Fruit fly (Drosophila melanogaster) whole organism: ENCODE measurements around the gene CG14312.

Experiments
- CG8478 ChIP-seq: fragments of >200 bp; optimal IDR thresholded peaks from 2 replicates; lab custom pipeline; 2018; ENCODE audit warnings: inconsistent platforms
- Dll ChIP-seq: fragments of >200 bp; optimal IDR thresholded peaks from 2 replicates; lab custom pipeline; 2017
- EcR ChIP-seq, 2 experiments: fragments of >200 bp; optimal IDR thresholded peaks; 2 replicates each; lab custom pipeline; 2017; ENCODE audit warnings: missing biosample characterization in 2 of 2, missing genetic modification characterization in 2 of 2, missing genetic modification reagents in 2 of 2
- pan ChIP-seq: fragments of >200 bp; optimal IDR thresholded peaks from 2 replicates; lab custom pipeline; 2017
- psq ChIP-seq: fragments of >200 bp; optimal IDR thresholded peaks from 2 replicates; lab custom pipeline; 2017
- usp ChIP-seq: fragments of >200 bp; optimal IDR thresholded peaks from 2 replicates; lab custom pipeline; 2017; ENCODE audit warnings: missing biosample characterization, missing genetic modification characterization, mixed read lengths

Gene CG14312

DNA sequence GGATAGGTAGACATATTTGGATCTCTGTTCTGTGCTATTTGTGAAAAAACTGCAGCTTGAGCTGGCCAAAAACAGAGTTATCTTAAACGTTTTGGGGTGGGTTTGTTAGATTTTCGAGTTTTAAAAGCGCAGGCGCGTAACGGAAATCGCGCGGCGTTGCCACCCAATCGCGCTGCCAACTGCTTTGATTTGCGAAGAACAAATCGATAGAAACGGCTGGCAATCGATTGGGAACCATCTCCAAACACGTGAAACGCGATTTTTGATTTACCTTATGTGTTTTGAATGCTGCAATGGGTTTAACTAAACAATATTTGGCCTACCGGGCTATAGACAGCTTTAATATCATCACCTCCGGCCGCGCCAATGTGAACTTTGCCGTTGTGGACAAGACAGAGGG, at the start of gene CG14312, which contains the start of gene CG8064:
TSS of gene CG14312 (minus strand) at position 88 of the 400 bp plus-strand sequence.
TSS of gene CG8064 (plus strand) at position 220 of the 400 bp plus-strand sequence.
- TF ChIP-seq psq (no peak), pan (no peak), Dll (no peak), usp (GFP tag; lab: Kevin White, UChicago) (no peak), CG8478 (lab: Kevin White, UChicago) (no peak), EcR (GFP tag; optimal IDR thresholded peaks at IDR 0.05; lab: Kevin White, UChicago) (no peak)

DNA sequence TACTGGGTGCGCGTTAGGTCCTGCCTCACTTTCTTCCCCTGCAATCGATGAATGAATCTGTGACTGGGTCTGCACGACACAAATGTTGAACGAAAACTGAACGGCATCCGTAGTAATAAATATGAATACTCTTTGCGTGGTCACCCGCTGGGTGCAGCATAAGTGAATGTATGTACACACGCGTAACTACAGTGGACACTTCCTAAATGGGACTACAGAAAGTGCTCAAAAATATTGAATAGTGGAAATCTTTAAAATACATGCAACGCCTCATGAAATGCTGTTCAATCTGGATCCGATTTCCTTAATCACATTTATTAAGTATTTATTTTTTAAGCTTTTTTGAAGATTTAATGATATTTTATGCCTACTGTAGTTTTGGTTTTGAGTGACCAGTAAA, 45.5 kb upstream of the CG14312 start, which contains the start of gene naz:
TSS of gene naz (minus strand) at position 101 of the 400 bp plus-strand sequence.
- TF ChIP-seq usp (GFP tag; lab: Kevin White, UChicago): no peak
- no peak for TF ChIP-seq pan
- no peak for TF ChIP-seq EcR (GFP tag; optimal IDR thresholded peaks at IDR 0.05; lab: Kevin White, UChicago)
- no peak for TF ChIP-seq CG8478 (lab: Kevin White, UChicago)
- TF ChIP-seq psq: no peak
- TF ChIP-seq Dll: no peak

dm6 chr3R:18314824-18315690, 31.7 kb upstream of the CG14312 start:
- TF ChIP-seq usp (GFP tag; lab: Kevin White, UChicago) (no peak), pan (no peak), Dll (no peak), EcR (GFP tag; optimal IDR thresholded peaks at IDR 0.05; lab: Kevin White, UChicago) (no peak), CG8478 (lab: Kevin White, UChicago) (no peak), psq (no peak)

DNA sequence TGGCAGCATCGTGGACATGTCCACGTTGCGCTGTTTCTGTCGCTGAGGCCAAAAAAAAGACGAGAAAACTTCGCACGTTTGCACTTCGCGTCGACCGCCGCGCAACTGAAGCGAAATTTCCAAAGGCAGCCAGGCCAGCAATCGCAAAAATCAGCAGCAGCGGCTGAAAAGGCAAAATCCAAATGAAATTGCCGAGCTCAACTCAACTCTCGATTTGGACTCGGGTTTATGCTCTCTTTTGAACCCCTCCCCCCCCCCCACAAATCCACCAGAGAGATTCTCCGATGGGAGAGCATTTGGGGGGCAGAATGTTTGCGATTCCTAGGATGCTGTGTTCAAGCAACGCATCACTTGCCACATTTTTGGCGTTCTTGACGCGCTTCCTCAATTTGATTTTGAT, 31.0 kb upstream of the CG14312 start, which contains the start of gene PKD:
TSS of gene PKD (minus strand) at position 88 of the 400 bp plus-strand sequence.
- TF ChIP-seq Dll: peak; percentile 43
- TF ChIP-seq psq: no peak

DNA sequence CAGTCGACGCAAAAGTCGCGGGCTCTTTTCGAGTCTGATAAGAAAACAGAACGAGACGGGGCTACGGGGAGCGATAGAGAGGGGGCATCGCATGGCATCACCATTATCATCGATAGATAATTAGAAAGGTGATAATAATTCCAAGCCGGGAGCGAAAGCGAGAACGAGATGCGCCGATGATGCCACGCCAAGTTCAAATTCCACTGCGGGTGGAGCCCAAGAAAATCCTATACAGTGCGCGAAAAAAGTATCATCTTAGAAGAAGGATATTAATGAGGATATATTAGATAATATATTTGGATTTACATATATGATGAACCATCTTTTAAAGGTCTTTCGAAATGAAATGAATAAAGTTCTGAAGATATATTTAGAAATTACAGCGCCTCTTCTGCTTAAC, 29.4 kb upstream of the CG14312 start:
- TF ChIP-seq EcR (GFP tag; optimal IDR thresholded peaks at IDR 0.05; lab: Kevin White, UChicago): no peak

DNA sequence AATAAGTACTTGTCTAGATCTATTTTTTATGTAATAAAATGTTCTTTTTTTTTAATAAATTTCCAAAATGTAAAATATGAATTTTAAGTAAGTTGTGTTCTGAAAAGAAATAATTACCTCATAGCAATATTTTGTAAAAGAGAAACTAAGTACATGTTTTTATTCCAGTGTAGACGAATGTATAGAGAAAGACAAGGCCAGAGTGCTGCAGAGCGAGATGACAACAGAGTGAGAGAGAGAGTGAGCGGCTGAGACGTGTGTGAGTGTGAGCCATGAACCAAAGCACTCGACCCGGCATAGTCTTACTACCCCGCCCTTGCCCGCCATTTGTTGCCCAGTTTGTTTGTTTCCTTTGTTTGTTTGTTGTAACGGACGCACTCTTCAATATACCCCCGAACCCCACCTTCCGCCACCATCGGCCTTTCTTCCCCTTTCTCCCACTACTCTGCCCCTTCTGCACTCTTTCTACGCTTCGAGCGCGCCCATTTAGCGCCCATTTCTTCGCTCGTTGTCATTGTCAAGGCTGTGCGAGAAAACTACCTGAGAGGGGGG, 28.1 kb upstream of the CG14312 start:
- TF ChIP-seq pan: no peak
- TF ChIP-seq usp (GFP tag; lab: Kevin White, UChicago): no peak
- no peak for TF ChIP-seq psq
- TF ChIP-seq Dll: no peak
- TF ChIP-seq EcR (GFP tag; optimal IDR thresholded peaks at IDR 0.05; lab: Kevin White, UChicago): no peak
- TF ChIP-seq CG8478 (lab: Kevin White, UChicago): no peak

DNA sequence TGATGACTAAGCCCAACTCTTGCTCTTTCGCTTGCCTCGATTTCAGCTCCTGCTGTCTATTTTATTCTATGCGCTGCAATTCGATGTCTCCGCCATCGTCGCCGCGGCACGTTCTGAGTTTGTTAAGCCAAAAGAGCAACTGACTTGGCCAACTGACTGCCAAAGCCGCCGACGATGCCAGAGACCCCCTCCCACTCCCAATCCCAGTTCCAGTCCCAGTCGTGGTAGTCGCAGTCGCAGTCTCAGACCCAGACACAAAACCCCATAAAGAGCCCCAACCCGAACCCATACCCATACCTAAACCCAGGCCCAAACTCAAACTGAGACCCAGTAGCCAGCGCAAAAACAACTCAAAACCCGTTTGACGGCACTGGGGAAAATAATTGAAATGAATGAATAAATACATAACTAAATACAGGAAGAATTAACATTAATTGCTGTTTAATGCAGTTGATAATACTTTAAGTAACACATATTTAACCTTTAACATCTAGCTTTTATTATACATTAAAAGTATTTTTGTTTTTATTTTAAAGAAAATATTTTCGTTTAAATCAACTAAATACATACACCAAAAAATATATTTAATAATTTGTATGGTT, 27.5 kb upstream of the CG14312 start:
- no peak for TF ChIP-seq CG8478 (lab: Kevin White, UChicago)
- no peak for TF ChIP-seq pan
- no peak for TF ChIP-seq Dll
- TF ChIP-seq psq: no peak
- no peak for TF ChIP-seq usp (GFP tag; lab: Kevin White, UChicago)
- TF ChIP-seq EcR (GFP tag; optimal IDR thresholded peaks at IDR 0.05; lab: Kevin White, UChicago): no peak

dm6 chr3R:18309910-18310309, 26.6 kb upstream of the CG14312 start:
- no peak for TF ChIP-seq CG8478 (lab: Kevin White, UChicago)
- TF ChIP-seq EcR (GFP tag; optimal IDR thresholded peaks at IDR 0.05; lab: Kevin White, UChicago): no peak
- no peak for TF ChIP-seq usp (GFP tag; lab: Kevin White, UChicago)
- no peak for TF ChIP-seq psq
- no peak for TF ChIP-seq Dll

- no peak for TF ChIP-seq Dll
- TF ChIP-seq psq: no peak
- TF ChIP-seq CG8478 (lab: Kevin White, UChicago): no peak
- no peak for TF ChIP-seq usp (GFP tag; lab: Kevin White, UChicago)
- no peak for TF ChIP-seq EcR (GFP tag; optimal IDR thresholded peaks at IDR 0.05; lab: Kevin White, UChicago)
These were observed 19.4 kb upstream of the CG14312 start, which contains the start of gene CG7126 for dm6 chr3R:18302749-18303148. Gene CG7126 (minus strand): TSS chr3R:18302849.

- no peak for TF ChIP-seq pan
- TF ChIP-seq CG8478 (lab: Kevin White, UChicago): no peak
- no peak for TF ChIP-seq EcR (GFP tag; optimal IDR thresholded peaks at IDR 0.05; lab: Kevin White, UChicago)
- TF ChIP-seq psq: no peak
- no peak for TF ChIP-seq usp (GFP tag; lab: Kevin White, UChicago)
- no peak for TF ChIP-seq Dll
These were observed 18.2 kb upstream of the CG14312 start, which contains the start of gene Polr1E for dm6 chr3R:18301569-18301968. Gene Polr1E (minus strand): TSS chr3R:18301728.

dm6 chr3R:18298900-18299321, 15.6 kb upstream of the CG14312 start, which contains the start of gene Dlc90F:
Gene Dlc90F (plus strand): TSS chr3R:18299229.
- TF ChIP-seq CG8478 (lab: Kevin White, UChicago) (no peak), pan (no peak), psq (no peak), usp (GFP tag; lab: Kevin White, UChicago) (no peak), EcR (GFP tag; optimal IDR thresholded peaks at IDR 0.05; lab: Kevin White, UChicago) (no peak), Dll (no peak)

dm6 chr3R:18298298-18298899, 15.1 kb upstream of the CG14312 start:
- no peak for TF ChIP-seq pan
- TF ChIP-seq CG8478 (lab: Kevin White, UChicago): no peak
